Fruit fly (Drosophila melanogaster) whole organism, embryonic: ENCODE results near the gene Kdm3.

ENCODE experiments used
- Ada2b ChIP-seq: fragments of 200-800 bp; sonication (Bioruptor generic); IDR thresholded peaks from 2 replicates; pipeline ENCODE4 v1.3.6; 2022; ENCODE audit warnings: missing biosample characterization, missing genetic modification characterization
- CG1024 ChIP-seq: fragments of 200-800 bp; sonication (Bioruptor generic); IDR thresholded peaks from 2 replicates; pipeline ENCODE4 v1.3.6; 2022; ENCODE audit warnings: missing biosample characterization, missing genetic modification characterization
- CG10366 ChIP-seq: fragments of 200-800 bp; sonication (Bioruptor generic); IDR thresholded peaks from 2 replicates; pipeline ENCODE4 v1.3.6; 2022; ENCODE audit warnings: missing biosample characterization, missing genetic modification characterization
- CG12104 ChIP-seq: fragments of 200-800 bp; sonication (Bioruptor generic); optimal IDR thresholded peaks from 3 replicates; lab custom pipeline; 2016; ENCODE audit warnings: missing biosample characterization, missing genetic modification characterization
- CG12219 ChIP-seq: fragments of 200-800 bp; sonication (Bioruptor generic); optimal IDR thresholded peaks from 3 replicates; lab custom pipeline; 2018; ENCODE audit warnings: missing biosample characterization, mild to moderate bottlenecking, missing genetic modification characterization
- CG13296 ChIP-seq: fragments of 200-800 bp; sonication (Bioruptor generic); optimal IDR thresholded peaks from 3 replicates; lab custom pipeline; 2018; ENCODE audit warnings: missing biosample characterization, mild to moderate bottlenecking, missing genetic modification characterization
- CG13624 ChIP-seq: fragments of 200-800 bp; sonication (Bioruptor generic); optimal IDR thresholded peaks from 2 replicates; lab custom pipeline; 2016; ENCODE audit warnings: missing biosample characterization, missing genetic modification characterization
- CG15514 ChIP-seq: fragments of 200-800 bp; sonication (Bioruptor generic); optimal IDR thresholded peaks from 3 replicates; lab custom pipeline; 2017; ENCODE audit warnings: missing biosample characterization, missing genetic modification characterization, mild to moderate bottlenecking, moderate library complexity, missing genetic modification reagents
- CG16863 ChIP-seq: fragments of 200-800 bp; sonication (Bioruptor generic); optimal IDR thresholded peaks from 3 replicates; lab custom pipeline; 2016; ENCODE audit warnings: missing biosample characterization, missing genetic modification characterization
- CG17328 ChIP-seq: fragments of 200-800 bp; sonication (Bioruptor generic); IDR thresholded peaks from 2 replicates; pipeline ENCODE4 v1.3.6; 2022; ENCODE audit warnings: missing biosample characterization, missing genetic modification characterization
- CG18476 ChIP-seq: fragments of 200-800 bp; sonication (Bioruptor generic); optimal IDR thresholded peaks from 2 replicates; lab custom pipeline; 2016; ENCODE audit warnings: missing biosample characterization, mild to moderate bottlenecking, missing genetic modification characterization
- CG2129 ChIP-seq: fragments of 200-800 bp; sonication (Bioruptor generic); IDR thresholded peaks from 2 replicates; pipeline ENCODE4 v1.3.6; 2022; ENCODE audit warnings: missing biosample characterization, missing genetic modification characterization; ENCODE audit not compliant: partially characterized antibody
- CG2199 ChIP-seq: fragments of 200-800 bp; sonication (Bioruptor generic); IDR thresholded peaks from 3 replicates; pipeline ENCODE4 v1.3.6; 2022; ENCODE audit warnings: missing biosample characterization, missing genetic modification characterization
- CG32532 ChIP-seq: fragments of 200-800 bp; sonication (Bioruptor generic); IDR thresholded peaks from 2 replicates; pipeline ENCODE4 v1.3.6; 2022; ENCODE audit warnings: missing biosample characterization, missing genetic modification characterization
- CG8089 ChIP-seq: fragments of 200-800 bp; sonication (Bioruptor generic); optimal IDR thresholded peaks from 3 replicates; lab custom pipeline; 2016; ENCODE audit warnings: missing biosample characterization, missing genetic modification characterization
- CG8388 ChIP-seq: fragments of 200-800 bp; sonication (Bioruptor generic); optimal IDR thresholded peaks from 2 replicates; lab custom pipeline; 2019; ENCODE audit warnings: missing biosample characterization, mild to moderate bottlenecking, missing genetic modification characterization, moderate library complexity
- CG8924 ChIP-seq: fragments of 200-800 bp; optimal IDR thresholded peaks from 3 replicates; lab custom pipeline; 2019; ENCODE audit warnings: missing biosample characterization, mild to moderate bottlenecking, missing genetic modification characterization, moderate library complexity
- CG9876 ChIP-seq: fragments of 200-800 bp; sonication (Bioruptor generic); optimal IDR thresholded peaks from 2 replicates; lab custom pipeline; 2016; ENCODE audit warnings: missing biosample characterization, missing genetic modification characterization
- D19B ChIP-seq: fragments of 200-800 bp; sonication (Bioruptor generic); optimal IDR thresholded peaks from 2 replicates; lab custom pipeline; 2017; ENCODE audit warnings: missing biosample characterization, mild to moderate bottlenecking, missing genetic modification characterization
- H2.0 ChIP-seq: fragments of 200-800 bp; sonication (Bioruptor generic); IDR thresholded peaks from 2 replicates; pipeline ENCODE4 v1.3.6; 2022; ENCODE audit warnings: missing biosample characterization, missing genetic modification characterization
- Hey ChIP-seq: fragments of 200-800 bp; sonication (Bioruptor generic); optimal IDR thresholded peaks from 3 replicates; lab custom pipeline; 2018; ENCODE audit warnings: missing biosample characterization, mild to moderate bottlenecking, missing genetic modification characterization
- HmgD ChIP-seq: fragments of 200-800 bp; sonication (Bioruptor generic); optimal IDR thresholded peaks from 3 replicates; lab custom pipeline; 2016; ENCODE audit warnings: missing biosample characterization, missing genetic modification characterization
- Jarid2 ChIP-seq: fragments of 200-800 bp; sonication (Bioruptor generic); optimal IDR thresholded peaks from 3 replicates; lab custom pipeline; 2017; ENCODE audit warnings: mild to moderate bottlenecking, missing biosample characterization, missing genetic modification reagents, missing genetic modification characterization
- NFAT ChIP-seq: fragments of 200-800 bp; sonication (Bioruptor generic); IDR thresholded peaks from 2 replicates; pipeline ENCODE4 v1.3.6; 2022; ENCODE audit warnings: missing biosample characterization, missing genetic modification characterization
- Poxn ChIP-seq: fragments of 200-800 bp; sonication (Bioruptor generic); IDR thresholded peaks from 2 replicates; pipeline ENCODE4 v1.3.6; 2022; ENCODE audit warnings: missing biosample characterization, missing genetic modification characterization
- Rfx ChIP-seq: fragments of 200-800 bp; sonication (Bioruptor generic); IDR thresholded peaks from 2 replicates; pipeline ENCODE4 v1.3.6; 2022; ENCODE audit warnings: missing biosample characterization, missing genetic modification characterization
- Six4 ChIP-seq: fragments of 200-800 bp; sonication (Bioruptor generic); optimal IDR thresholded peaks from 2 replicates; lab custom pipeline; 2016; ENCODE audit warnings: missing biosample characterization, missing genetic modification characterization
- Sry-δ ChIP-seq: fragments of 200-800 bp; sonication (Bioruptor generic); optimal IDR thresholded peaks from 2 replicates; lab custom pipeline; 2016; ENCODE audit warnings: missing biosample characterization, missing genetic modification characterization
- bbx ChIP-seq: fragments of 200-800 bp; sonication (Bioruptor generic); IDR thresholded peaks from 2 replicates; pipeline ENCODE4 v1.3.6; 2022; ENCODE audit warnings: missing biosample characterization, missing genetic modification characterization; ENCODE audit not compliant: partially characterized antibody
- chinmo ChIP-seq: fragments of 200-800 bp; sonication (Bioruptor generic); IDR thresholded peaks from 4 replicates; pipeline ENCODE4 v1.3.6; 2022; ENCODE audit warnings: missing biosample characterization, missing genetic modification characterization; ENCODE audit not compliant: partially characterized antibody
- crol ChIP-seq: fragments of 200-800 bp; sonication (Bioruptor generic); IDR thresholded peaks from 2 replicates; pipeline ENCODE4 v1.3.6; 2022; ENCODE audit warnings: missing biosample characterization, missing genetic modification characterization
- fd96Cb ChIP-seq: fragments of 200-800 bp; sonication (Bioruptor generic); optimal IDR thresholded peaks from 2 replicates; lab custom pipeline; 2018; ENCODE audit warnings: missing biosample characterization, mild to moderate bottlenecking, missing genetic modification characterization, moderate library complexity
- hb ChIP-seq: fragments of 200-800 bp; sonication (Bioruptor generic); IDR thresholded peaks from 3 replicates; pipeline ENCODE4 v1.3.6; 2022; ENCODE audit warnings: missing biosample characterization, missing genetic modification characterization; ENCODE audit not compliant: partially characterized antibody
- ind ChIP-seq: fragments of 200-800 bp; sonication (Bioruptor generic); optimal IDR thresholded peaks from 3 replicates; lab custom pipeline; 2016; ENCODE audit warnings: missing biosample characterization, missing genetic modification characterization
- inv ChIP-seq: fragments of 200-800 bp; sonication (Bioruptor generic); IDR thresholded peaks from 2 replicates; pipeline ENCODE4 v1.3.6; 2022; ENCODE audit warnings: missing biosample characterization, missing genetic modification characterization; ENCODE audit not compliant: partially characterized antibody
- kay ChIP-seq: fragments of 200-800 bp; sonication (Bioruptor generic); optimal IDR thresholded peaks from 2 replicates; lab custom pipeline; 2016; ENCODE audit warnings: missing biosample characterization, missing genetic modification characterization
- knrl ChIP-seq: fragments of 200-800 bp; sonication (Bioruptor generic); IDR thresholded peaks from 3 replicates; pipeline ENCODE4 v1.3.6; 2022; ENCODE audit warnings: missing biosample characterization, missing genetic modification characterization; ENCODE audit not compliant: partially characterized antibody
- nau ChIP-seq: fragments of 200-800 bp; sonication (Bioruptor generic); optimal IDR thresholded peaks from 3 replicates; lab custom pipeline; 2017; ENCODE audit warnings: missing biosample characterization, mild to moderate bottlenecking, missing genetic modification characterization, missing genetic modification reagents
- nmo ChIP-seq: fragments of 200-800 bp; sonication (Bioruptor generic); optimal IDR thresholded peaks from 2 replicates; lab custom pipeline; 2018; ENCODE audit warnings: missing biosample characterization, mild to moderate bottlenecking, missing genetic modification characterization, moderate library complexity
- prd ChIP-seq, 3 experiments: fragments of >200 bp in 2 of 3; fragments of 200-800 bp in 1 of 3; sonication (Bioruptor generic) in 1 of 3; optimal IDR thresholded peaks in 2 of 3; IDR thresholded peaks in 1 of 3; 2 replicates in 2 of 3; 3 replicates in 1 of 3; pipeline versions ENCODE4 v1.3.6 to Lab custom; 2017 to 2022; ENCODE audit warnings: missing biosample characterization in 1 of 3, missing genetic modification characterization in 1 of 3
- sd ChIP-seq: fragments of 200-800 bp; sonication (Bioruptor generic); optimal IDR thresholded peaks from 3 replicates; lab custom pipeline; 2018; ENCODE audit warnings: missing biosample characterization, mild to moderate bottlenecking, missing genetic modification characterization, moderate library complexity
- sob ChIP-seq: fragments of 200-800 bp; sonication (Bioruptor generic); IDR thresholded peaks from 2 replicates; pipeline ENCODE4 v1.3.6; 2022; ENCODE audit warnings: missing biosample characterization, missing genetic modification characterization
- stwl ChIP-seq: fragments of 200-800 bp; sonication (Bioruptor generic); optimal IDR thresholded peaks from 3 replicates; lab custom pipeline; 2018; ENCODE audit warnings: missing biosample characterization, mild to moderate bottlenecking, missing genetic modification characterization, moderate library complexity
- wdn ChIP-seq: fragments of 200-800 bp; sonication (Bioruptor generic); IDR thresholded peaks from 2 replicates; pipeline ENCODE4 v1.3.6; 2022; ENCODE audit warnings: missing biosample characterization, missing genetic modification characterization

Kdm3 gene

DNA sequence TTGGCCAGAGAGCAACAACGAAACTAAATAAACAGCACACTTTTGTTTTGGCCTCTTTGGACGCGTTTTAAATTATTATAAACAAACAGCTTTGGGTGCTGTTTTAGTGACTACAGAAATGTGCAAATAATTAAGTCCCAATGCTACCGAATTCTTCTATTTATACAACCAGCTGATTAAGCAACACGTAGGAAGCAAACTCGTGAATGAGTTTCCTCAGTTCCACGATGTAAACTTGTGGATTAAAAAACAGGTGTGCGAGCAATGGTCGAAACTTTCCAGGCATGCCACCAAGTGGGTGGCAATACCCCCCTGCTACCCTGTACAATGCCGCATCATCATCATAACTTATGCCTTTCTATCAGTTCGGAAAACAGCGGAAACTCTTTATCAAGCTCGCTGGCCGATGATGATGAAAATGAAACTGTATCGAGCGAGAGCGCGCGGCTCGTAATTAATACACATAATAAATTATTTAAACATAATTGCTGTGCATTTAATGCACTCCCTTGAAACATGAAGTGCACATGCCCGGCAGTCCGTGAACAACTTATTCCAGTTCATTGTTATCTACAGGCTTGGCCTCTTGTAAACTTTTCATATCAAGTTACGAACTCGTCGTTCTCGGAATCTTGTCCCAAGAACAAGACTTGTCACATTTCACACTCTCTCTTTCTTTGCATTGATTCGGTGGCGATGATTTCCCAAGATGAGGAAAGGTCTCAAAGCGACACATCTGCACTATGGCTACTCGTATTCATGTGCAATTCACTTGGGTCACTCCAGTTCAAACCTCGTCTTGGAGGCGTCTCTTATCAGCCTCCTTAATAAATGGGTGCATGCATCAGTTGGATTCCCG lies 15.4 kb upstream of the Kdm3 start (continued):
- TF ChIP-seq Poxn (no peak), sob (0 out of 2 replicates have a peak, but pooled peaks have one; percentile 26), D19B (GFP tag; lab: Kevin White, UChicago) (peak; percentile 84), crol (GFP tag; lab: Robert Waterston, UW) (0 out of 2 replicates have a peak, but pooled peaks have one; percentile 6), NFAT (GFP tag; lab: Robert Waterston, UW) (peak; percentile 38; the same call in 1 of the 2 replicates), CG2199 (GFP tag; lab: Robert Waterston, UW) (peak; percentile 34; the same call in 1 of the 3 replicates), Rfx (GFP tag; lab: Robert Waterston, UW) (peak; percentile 43; the same call in 1 of the 2 replicates), CG8388 (no peak), wdn (GFP tag; lab: Robert Waterston, UW) (0 out of 2 replicates have a peak, but pooled peaks have one; percentile 15)

dm6 chr3R:9501489-9502415 lies 14.1 kb upstream of the Kdm3 start:
- no peak for TF ChIP-seq stwl (tag; lab: Kevin White, UChicago)
- TF ChIP-seq Jarid2 (GFP tag; lab: Kevin White, UChicago): no peak
- TF ChIP-seq CG8924 (tag; lab: Kevin White, UChicago): no peak
- TF ChIP-seq Poxn: no peak
- no peak for TF ChIP-seq H2.0
- peak; percentile 91 for TF ChIP-seq Hey (tag; lab: Kevin White, UChicago)
- TF ChIP-seq CG18476 (GFP tag; lab: Kevin White, UChicago): no peak
- TF ChIP-seq nau: no peak
- no peak for TF ChIP-seq CG9876 (GFP tag; lab: Kevin White, UChicago)
- no peak for TF ChIP-seq CG10366 (GFP tag; lab: Robert Waterston, UW)
- TF ChIP-seq CG16863 (GFP tag; lab: Kevin White, UChicago): no peak
- no peak for TF ChIP-seq CG8089 (GFP tag; lab: Kevin White, UChicago)
- TF ChIP-seq ind (GFP tag; lab: Kevin White, UChicago): no peak
- TF ChIP-seq CG2129 (GFP tag; lab: Robert Waterston, UW): no peak
- no peak for TF ChIP-seq CG1024
- no peak for TF ChIP-seq CG13296 (GFP tag; lab: Kevin White, UChicago)
- no peak for TF ChIP-seq NFAT (GFP tag; lab: Robert Waterston, UW)
- peak; percentile 14; the same call in 1 of the 2 replicates for TF ChIP-seq CG32532
- peak; percentile 88 for TF ChIP-seq sd (tag; lab: Kevin White, UChicago)
- no peak for TF ChIP-seq chinmo (GFP tag; lab: Robert Waterston, UW)
- TF ChIP-seq Six4 (GFP tag; lab: Kevin White, UChicago): no peak
- TF ChIP-seq Sry-δ (GFP tag; lab: Kevin White, UChicago): no peak
- no peak for TF ChIP-seq bbx (GFP tag; lab: Robert Waterston, UW)
- no peak for TF ChIP-seq hb (GFP tag; lab: Robert Waterston, UW)
- no peak for TF ChIP-seq CG12219 (GFP tag; lab: Kevin White, UChicago)
- TF ChIP-seq fd96Cb: no peak
- TF ChIP-seq Ada2b (GFP tag; lab: Robert Waterston, UW): no peak
- TF ChIP-seq CG13624: no peak
- TF ChIP-seq prd (optimal IDR thresholded peaks at IDR 0.05; lab: Kevin White, UChicago): no peak
- no peak for TF ChIP-seq prd (GFP tag; IDR thresholded peaks at IDR 0.05; lab: Robert Waterston, UW)
- TF ChIP-seq kay (GFP tag; lab: Kevin White, UChicago): peak; percentile 2
- no peak for TF ChIP-seq knrl (GFP tag; lab: Robert Waterston, UW)
- TF ChIP-seq CG15514 (GFP tag; lab: Kevin White, UChicago): no peak
- TF ChIP-seq CG12104 (GFP tag; lab: Kevin White, UChicago): no peak
- no peak for TF ChIP-seq inv
- TF ChIP-seq nmo: no peak
- no peak for TF ChIP-seq CG17328 (GFP tag; lab: Robert Waterston, UW)
- TF ChIP-seq HmgD: no peak
